Fruit fly (Drosophila melanogaster) whole organism, wandering third instar larva: ENCODE data around the gene Cpr67B.

ENCODE experiments used
- GATAd ChIP-seq: sonication (Bioruptor generic); optimal IDR thresholded peaks from 2 replicates; lab custom pipeline; 2016; ENCODE audit warnings: missing biosample characterization, missing genetic modification characterization
- OdsH ChIP-seq: fragments of 200-800 bp; sonication (Bioruptor generic); optimal IDR thresholded peaks from 2 replicates; lab custom pipeline; 2016; ENCODE audit warnings: missing biosample characterization, mild to moderate bottlenecking, missing genetic modification characterization
- Vsx2 ChIP-seq: fragments of 200-300, 225-300 bp; sonication (Bioruptor generic); optimal IDR thresholded peaks from 2 replicates; lab custom pipeline; 2018; ENCODE audit warnings: missing biosample characterization, missing genetic modification characterization; ENCODE audit not compliant: partially characterized antibody
- dmrt93B ChIP-seq: fragments of 200-800 bp; sonication (Bioruptor generic); optimal IDR thresholded peaks from 2 replicates; lab custom pipeline; 2018; ENCODE audit warnings: missing biosample characterization, mild to moderate bottlenecking, missing genetic modification characterization
- fru ChIP-seq: fragments of 200-800 bp; sonication (Bioruptor generic); optimal IDR thresholded peaks from 3 replicates; lab custom pipeline; 2016; ENCODE audit warnings: missing biosample characterization, mild to moderate bottlenecking, missing genetic modification characterization
- h ChIP-seq: fragments of 200-800 bp; sonication (Bioruptor generic); optimal IDR thresholded peaks from 3 replicates; lab custom pipeline; 2016; ENCODE audit warnings: missing biosample characterization, mild to moderate bottlenecking, missing genetic modification characterization
- psq ChIP-seq: fragments of 200-800 bp; sonication (Bioruptor generic); optimal IDR thresholded peaks from 3 replicates; lab custom pipeline; 2017; ENCODE audit warnings: missing biosample characterization, mild to moderate bottlenecking, missing genetic modification characterization, moderate library complexity

- no peak for TF ChIP-seq psq (GFP tag; lab: Kevin White, UChicago)
- no peak for TF ChIP-seq fru
- TF ChIP-seq GATAd (GFP tag; lab: Kevin White, UChicago): no peak
- no peak for TF ChIP-seq OdsH (GFP tag; lab: Kevin White, UChicago)
- no peak for TF ChIP-seq h (GFP tag; lab: Kevin White, UChicago)
- TF ChIP-seq dmrt93B (GFP tag; lab: Kevin White, UChicago): no peak
- no peak for TF ChIP-seq Vsx2
Observed at dm6 chr3L:9422135-9422534, 17.5 kb downstream of the Cpr67B start.
